Worm (Caenorhabditis elegans) whole organism, L2 larva: ENCODE results near the gene F35E8.1.

ENCODE experiments used
- ama-1 ChIP-seq: fragments of 150-350 bp; optimal IDR thresholded peaks from 2 replicates; lab custom pipeline; 2018; ENCODE audit warnings: inconsistent platforms
- crh-2 ChIP-seq: sonication (generic microtip); optimal IDR thresholded peaks from 2 replicates; lab custom pipeline; 2017; ENCODE audit warnings: missing biosample characterization, missing genetic modification characterization
- lin-13 ChIP-seq: fragments of 150-350 bp; optimal IDR thresholded peaks from 2 replicates; lab custom pipeline; 2014; ENCODE audit warnings: missing biosample characterization, missing genetic modification reagents, missing genetic modification characterization
- lsy-2 ChIP-seq, 2 experiments: fragments of 150-350 bp in 1 of 2; sonication (generic microtip) in 1 of 2; optimal IDR thresholded peaks; 2 replicates each; lab custom pipeline; 2014 to 2017; ENCODE audit warnings: missing biosample characterization in 2 of 2, missing genetic modification characterization in 2 of 2
- mdl-1 ChIP-seq, 2 experiments: fragments of 150-350 bp in 1 of 2; sonication (generic microtip) in 1 of 2; optimal IDR thresholded peaks; 2 replicates each; lab custom pipeline; 2017; ENCODE audit warnings: missing biosample characterization in 2 of 2, missing genetic modification characterization in 2 of 2
- nhr-12 ChIP-seq: fragments of 150-350 bp; optimal IDR thresholded peaks from 2 replicates; lab custom pipeline; 2014; ENCODE audit warnings: missing biosample characterization, missing genetic modification characterization
- nhr-129 ChIP-seq: fragments of 150-350 bp; optimal IDR thresholded peaks from 2 replicates; lab custom pipeline; 2014; ENCODE audit warnings: missing biosample characterization, missing genetic modification characterization
- nhr-237 ChIP-seq: fragments of 150-350 bp; optimal IDR thresholded peaks from 2 replicates; lab custom pipeline; 2014; ENCODE audit warnings: missing biosample characterization, missing genetic modification characterization
- nhr-6 ChIP-seq: fragments of 150-350 bp; optimal IDR thresholded peaks from 2 replicates; lab custom pipeline; 2014; ENCODE audit warnings: missing biosample characterization, missing genetic modification characterization
- unc-39 ChIP-seq: fragments of 150-350 bp; optimal IDR thresholded peaks from 2 replicates; lab custom pipeline; 2014; ENCODE audit warnings: missing biosample characterization, missing genetic modification characterization
- unc-62 ChIP-seq: fragments of 150-350 bp; optimal IDR thresholded peaks from 2 replicates; lab custom pipeline; 2014; ENCODE audit warnings: missing biosample characterization, missing genetic modification reagents, missing genetic modification characterization
- ztf-4 ChIP-seq: fragments of 150-350 bp; optimal IDR thresholded peaks from 2 replicates; lab custom pipeline; 2014; ENCODE audit warnings: missing biosample characterization, missing genetic modification characterization

- no peak for TF ChIP-seq lin-13
- TF ChIP-seq unc-62 (GFP tag; lab: Kevin White, UChicago): no peak
- TF ChIP-seq nhr-6 (tag; lab: Kevin White, UChicago): no peak
- TF ChIP-seq lsy-2 (tag; optimal IDR thresholded peaks at IDR 0.05; lab: Kevin White, UChicago): no peak
- no peak for TF ChIP-seq mdl-1 (tag; optimal IDR thresholded peaks at IDR 0.05; lab: Kevin White, UChicago)
- TF ChIP-seq unc-39 (tag; lab: Kevin White, UChicago): no peak
- TF ChIP-seq nhr-129 (tag; lab: Kevin White, UChicago): no peak
- no peak for TF ChIP-seq nhr-237 (tag; lab: Kevin White, UChicago)
- no peak for TF ChIP-seq nhr-12
- TF ChIP-seq ztf-4 (tag; lab: Kevin White, UChicago): no peak
- no peak for TF ChIP-seq crh-2
- no peak for TF ChIP-seq ama-1 (lab: Kevin White, UChicago)
Measured at ce11 chrV:15924307-15924706, 18.9 kb upstream of the F35E8.1 start, which contains the start of gene nhr-108.
